Worm (Caenorhabditis elegans): ENCODE results near the gene srx-42.

Gene srx-42

ce11 chrV:13960916-13961315 lies 40.1 kb downstream of the srx-42 start, which contains the start of gene srh-24 (continued):
- no peak for TF ChIP-seq dve-1 (tag; optimal IDR thresholded peaks at IDR 0.05)
- TF ChIP-seq fkh-6 (tag; optimal IDR thresholded peaks at IDR 0.05), result no peak
- TF ChIP-seq hlh-30 (tag; optimal IDR thresholded peaks at IDR 0.05; ENCODE audit: insufficient read depth), result no peak

- TF ChIP-seq sdc-2 (tag; optimal IDR thresholded peaks at IDR 0.05), result peak; percentile 69
- TF ChIP-seq sox-2 (GFP tag; IDR thresholded peaks at IDR 0.05), result peak; percentile 25; the same call in 1 of the 2 replicates
- peak; percentile 73 for TF ChIP-seq C08G9.2 (tag; optimal IDR thresholded peaks at IDR 0.05)
- peak; percentile 31 for TF ChIP-seq tbx-7 (tag; optimal IDR thresholded peaks at IDR 0.05)
- peak; percentile 80 for TF ChIP-seq ceh-34 (tag; optimal IDR thresholded peaks at IDR 0.05)
- peak; percentile 81 for TF ChIP-seq ttx-3 (tag; optimal IDR thresholded peaks at IDR 0.05)
- peak; percentile 82 for TF ChIP-seq hlh-8 (tag; optimal IDR thresholded peaks at IDR 0.05)
- TF ChIP-seq K09A11.1 (tag; optimal IDR thresholded peaks at IDR 0.05; ENCODE audit: insufficient read depth), result peak; percentile 77
- peak; percentile 56 for TF ChIP-seq ceh-6 (GFP tag; optimal IDR thresholded peaks at IDR 0.05)
- peak; percentile 76 for TF ChIP-seq fax-1 (tag; optimal IDR thresholded peaks at IDR 0.05)
- TF ChIP-seq fkh-6 (tag; optimal IDR thresholded peaks at IDR 0.05), result peak; percentile 77
- peak; percentile 58 for TF ChIP-seq eyg-1 (tag; optimal IDR thresholded peaks at IDR 0.05)
- peak; percentile 77 for TF ChIP-seq C38D4.7 (GFP tag; optimal IDR thresholded peaks at IDR 0.05)
- TF ChIP-seq ceh-30 (tag; optimal IDR thresholded peaks at IDR 0.05), result no peak
- TF ChIP-seq gmeb-2 (tag; optimal IDR thresholded peaks at IDR 0.05), result peak; percentile 72
- peak; percentile 79 for TF ChIP-seq pha-2 (tag; optimal IDR thresholded peaks at IDR 0.05)
- TF ChIP-seq ceh-22 (tag; optimal IDR thresholded peaks at IDR 0.05), result no peak
- peak; percentile 79 for TF ChIP-seq sox-4 (tag; optimal IDR thresholded peaks at IDR 0.05)
- TF ChIP-seq ceh-24 (tag; optimal IDR thresholded peaks at IDR 0.05), result peak; percentile 58
- peak; percentile 95 for TF ChIP-seq elt-2 (tag; optimal IDR thresholded peaks at IDR 0.05)
- peak; percentile 56 for TF ChIP-seq Y22D7AL.16 (tag; optimal IDR thresholded peaks at IDR 0.05)
- TF ChIP-seq ceh-2 (tag; optimal IDR thresholded peaks at IDR 0.05), result peak; percentile 84
- peak; percentile 71 for TF ChIP-seq nhr-232 (tag; optimal IDR thresholded peaks at IDR 0.05)
- peak; percentile 10 for TF ChIP-seq ets-4 (tag; optimal IDR thresholded peaks at IDR 0.05)
- TF ChIP-seq ama-1 (optimal IDR thresholded peaks at IDR 0.05), result no peak
- peak; percentile 78 for TF ChIP-seq nfya-1 (tag; optimal IDR thresholded peaks at IDR 0.05)
- peak; percentile 32 for TF ChIP-seq lim-6 (tag; optimal IDR thresholded peaks at IDR 0.05)
- peak; percentile 90 for TF ChIP-seq ceh-14 (tag; optimal IDR thresholded peaks at IDR 0.05)
- TF ChIP-seq hlh-15 (tag; optimal IDR thresholded peaks at IDR 0.05), result peak; percentile 53
- TF ChIP-seq unc-86 (tag; optimal IDR thresholded peaks at IDR 0.05), result peak; percentile 64
- peak; percentile 90 for TF ChIP-seq tbx-2 (tag; optimal IDR thresholded peaks at IDR 0.05)
- peak; percentile 81 for TF ChIP-seq hlh-6 (tag; optimal IDR thresholded peaks at IDR 0.05)
- TF ChIP-seq ahr-1 (tag; optimal IDR thresholded peaks at IDR 0.05), result peak; percentile 83
- TF ChIP-seq ref-2 (tag; optimal IDR thresholded peaks at IDR 0.05), result peak; percentile 87
- peak; percentile 80 for TF ChIP-seq ceh-19 (GFP tag; optimal IDR thresholded peaks at IDR 0.05)
- TF ChIP-seq mec-3 (tag; optimal IDR thresholded peaks at IDR 0.05; ENCODE audit: borderline replicate concordance), result peak; percentile 1
- no peak for TF ChIP-seq nhr-11 (tag; optimal IDR thresholded peaks at IDR 0.05)
- no peak for TF ChIP-seq ceh-9 (tag; optimal IDR thresholded peaks at IDR 0.05)
- TF ChIP-seq pros-1 (tag; optimal IDR thresholded peaks at IDR 0.05), result no peak
- no peak for TF ChIP-seq fkh-10 (GFP tag; optimal IDR thresholded peaks at IDR 0.05)
- TF ChIP-seq ztf-16 (tag; optimal IDR thresholded peaks at IDR 0.05), result peak; percentile 78
- TF ChIP-seq ceh-48 (tag; optimal IDR thresholded peaks at IDR 0.05), result peak; percentile 5
- peak; percentile 82 for TF ChIP-seq odd-2 (tag; optimal IDR thresholded peaks at IDR 0.05)
- no peak for TF ChIP-seq pqm-1 (tag; optimal IDR thresholded peaks at IDR 0.05)
- peak; percentile 60 for TF ChIP-seq npax-4 (tag; optimal IDR thresholded peaks at IDR 0.05)
- no peak for TF ChIP-seq pax-1 (tag; optimal IDR thresholded peaks at IDR 0.05)
- TF ChIP-seq pha-4 (tag; optimal IDR thresholded peaks at IDR 0.05), result no peak
- no peak for TF ChIP-seq pag-3 (tag; optimal IDR thresholded peaks at IDR 0.05; ENCODE audit: borderline replicate concordance)
- TF ChIP-seq hlh-30 (tag; optimal IDR thresholded peaks at IDR 0.05; ENCODE audit: insufficient read depth), result no peak
- peak; percentile 75 for TF ChIP-seq K02D7.2 (tag; optimal IDR thresholded peaks at IDR 0.05)
These were observed 41.1 kb downstream of the srx-42 start, which contains the start of the genes algn-13 and R10D12.13 for ce11 chrV:13961927-13962419. Gene algn-13 (minus strand): TSS chrV:13961977. Gene R10D12.13 (plus strand): TSS chrV:13962417.
